Fruit fly (Drosophila melanogaster) whole organism, adult: Measurements from ENCODE around the gene CG12057.

Experiments used
- CG11617 ChIP-seq: fragments of 200-800 bp; sonication (Bioruptor generic); optimal IDR thresholded peaks from 2 replicates; lab custom pipeline; 2017; ENCODE audit warnings: mild to moderate bottlenecking, missing biosample characterization, missing genetic modification reagents, missing genetic modification characterization
- Clk ChIP-seq: fragments of 200-800 bp; sonication (Bioruptor generic); optimal IDR thresholded peaks from 2 replicates; lab custom pipeline; 2017; ENCODE audit warnings: missing biosample characterization, missing genetic modification characterization
- Crg-1 ChIP-seq: fragments of 200-800 bp; sonication (Bioruptor generic); optimal IDR thresholded peaks from 2 replicates; lab custom pipeline; 2016; ENCODE audit warnings: missing biosample characterization, missing genetic modification characterization
- Hr96 ChIP-seq: fragments of 200-800 bp; sonication (Bioruptor generic); optimal IDR thresholded peaks from 2 replicates; lab custom pipeline; 2016; ENCODE audit warnings: missing biosample characterization, missing genetic modification characterization
- cic ChIP-seq: fragments of 200-800 bp; sonication (Bioruptor generic); optimal IDR thresholded peaks from 2 replicates; lab custom pipeline; 2017; ENCODE audit warnings: missing biosample characterization, mild to moderate bottlenecking, missing genetic modification characterization, moderate library complexity
- cnc ChIP-seq, 2 experiments: fragments of >200 bp; optimal IDR thresholded peaks; 2 replicates each; lab custom pipeline; 2017

- TF ChIP-seq Crg-1 (no peak), Clk (no peak), cic (GFP tag; lab: Kevin White, UChicago) (no peak), cnc (optimal IDR thresholded peaks at IDR 0.05; lab: Kevin White, UChicago) (no peak), CG11617 (GFP tag; lab: Kevin White, UChicago) (no peak), Hr96 (no peak)
These were observed at the start of gene CG12057 for dm6 chrX:9191357-9191756.
